Worm (Caenorhabditis elegans) whole organism, midembryonic: ENCODE results near the gene srlf-36.

Experiments
- cog-1 ChIP-seq: sonication (generic microtip); optimal IDR thresholded peaks from 2 replicates; lab custom pipeline; 2016; ENCODE audit warnings: missing genetic modification characterization, missing compliant biosample characterization
- flt-1 ChIP-seq: fragments of 200-800 bp; sonication (Bioruptor generic); IDR thresholded peaks from 2 replicates; pipeline ENCODE4 v1.3.6; 2022; ENCODE audit warnings: missing genetic modification characterization, missing compliant biosample characterization
- klf-2 ChIP-seq: fragments of 200-800 bp; sonication (Bioruptor generic); conservative IDR thresholded peaks from 2 replicates; pipeline ENCODE4 v1.3.6; 2022; ENCODE audit warnings: missing genetic modification reagents, missing genetic modification characterization, missing compliant biosample characterization
- med-1 ChIP-seq: sonication (generic microtip); optimal IDR thresholded peaks from 2 replicates; lab custom pipeline; 2017; ENCODE audit warnings: missing genetic modification characterization, mild to moderate bottlenecking, missing compliant biosample characterization, antibody characterized with exemption, missing genetic modification reagents; ENCODE audit not compliant: insufficient read depth
- ref-1 ChIP-seq: fragments of 200-800 bp; sonication (Bioruptor generic); conservative IDR thresholded peaks from 2 replicates; pipeline ENCODE4 v1.3.6; 2022; ENCODE audit warnings: missing genetic modification reagents, missing genetic modification characterization, missing compliant biosample characterization
- tab-1 ChIP-seq: fragments of 200-800 bp; sonication (Bioruptor generic); IDR thresholded peaks from 2 replicates; pipeline ENCODE4 v1.3.6; 2022; ENCODE audit warnings: missing genetic modification characterization, missing compliant biosample characterization

ce11 chrV:576070-576469 lies 33.5 kb downstream of the srlf-36 start, which contains the start of gene K06H6.5:
- no peak for TF ChIP-seq flt-1 (GFP tag; lab: Robert Waterston, UW)
- TF ChIP-seq tab-1: no peak
- no peak for TF ChIP-seq klf-2
- no peak for TF ChIP-seq cog-1
- no peak for TF ChIP-seq ref-1 (GFP tag; lab: Robert Waterston, UW)
- no peak for TF ChIP-seq med-1 (GFP tag; lab: Kevin White, UChicago)
